Worm (Caenorhabditis elegans) whole organism, L4 larva: ENCODE measurements around the gene H40L08.8.

ENCODE experiments used
- D1046.2 ChIP-seq: fragments of 200-800 bp; sonication (Bioruptor generic); IDR thresholded peaks from 2 replicates; pipeline ENCODE4 v1.3.6; 2022; ENCODE audit warnings: missing genetic modification characterization, missing compliant biosample characterization
- F26F4.8 ChIP-seq: fragments of 200-800 bp; sonication (Bioruptor generic); conservative IDR thresholded peaks from 2 replicates; pipeline ENCODE4 v1.3.6; 2022; ENCODE audit warnings: missing genetic modification characterization, missing compliant biosample characterization
- Y5F2A.4 ChIP-seq: fragments of 200-800 bp; sonication (Bioruptor generic); optimal IDR thresholded peaks from 2 replicates; lab custom pipeline; 2018; ENCODE audit warnings: mild to moderate bottlenecking, missing genetic modification characterization, missing compliant biosample characterization
- aly-2 ChIP-seq: sonication (generic microtip); optimal IDR thresholded peaks from 2 replicates; lab custom pipeline; 2018; ENCODE audit warnings: missing biosample characterization, missing genetic modification characterization
- ceh-28 ChIP-seq: fragments of 150-350 bp; optimal IDR thresholded peaks from 2 replicates; lab custom pipeline; 2014; ENCODE audit warnings: missing biosample characterization, missing genetic modification reagents, missing genetic modification characterization
- ceh-62 ChIP-seq: sonication (generic microtip); optimal IDR thresholded peaks from 2 replicates; lab custom pipeline; 2017; ENCODE audit warnings: missing biosample characterization, missing genetic modification characterization
- ceh-82 ChIP-seq: sonication (generic microtip); optimal IDR thresholded peaks from 2 replicates; lab custom pipeline; 2017; ENCODE audit warnings: missing biosample characterization, missing genetic modification characterization
- ctbp-1 ChIP-seq: fragments of 200-800 bp; sonication (Bioruptor generic); IDR thresholded peaks from 2 replicates; pipeline ENCODE4 v1.3.6; 2022; ENCODE audit warnings: missing genetic modification reagents, missing genetic modification characterization, missing compliant biosample characterization
- dmd-6 ChIP-seq: fragments of 200-800 bp; sonication (Bioruptor generic); IDR thresholded peaks from 2 replicates; pipeline ENCODE4 v1.3.6; 2022; ENCODE audit warnings: missing genetic modification reagents, missing genetic modification characterization, missing compliant biosample characterization
- dve-1 ChIP-seq: sonication (generic microtip); optimal IDR thresholded peaks from 2 replicates; lab custom pipeline; 2017; ENCODE audit warnings: antibody characterized with exemption, mild to moderate bottlenecking, missing genetic modification characterization, missing compliant biosample characterization; ENCODE audit not compliant: insufficient read depth
- egl-27 ChIP-seq: sonication (generic microtip); optimal IDR thresholded peaks from 3 replicates; lab custom pipeline; 2017; ENCODE audit warnings: missing biosample characterization, missing genetic modification reagents, missing genetic modification characterization
- egl-43 ChIP-seq: fragments of 200-800 bp; sonication (Bioruptor generic); IDR thresholded peaks from 2 replicates; pipeline ENCODE4 v1.3.6; 2022; ENCODE audit warnings: missing genetic modification reagents, missing genetic modification characterization, missing compliant biosample characterization
- hif-1 ChIP-seq, 2 experiments: sonication (generic microtip); optimal IDR thresholded peaks; 2 replicates each; lab custom pipeline; 2016 to 2017; ENCODE audit warnings: missing compliant biosample characterization in 2 of 2, missing genetic modification characterization in 2 of 2, missing genetic modification reagents in 2 of 2, missing genotype in 2 of 2, mild to moderate bottlenecking in 1 of 2
- lin-1 ChIP-seq: fragments of 200-800 bp; sonication (Bioruptor generic); IDR thresholded peaks from 2 replicates; pipeline ENCODE4 v1.3.6; 2022; ENCODE audit warnings: missing genetic modification reagents, missing genetic modification characterization, missing compliant biosample characterization
- mes-2 ChIP-seq: sonication (generic microtip); optimal IDR thresholded peaks from 2 replicates; lab custom pipeline; 2016; ENCODE audit warnings: missing genotype, mild to moderate bottlenecking, missing genetic modification characterization, missing compliant biosample characterization; ENCODE audit not compliant: poor library complexity, severe bottlenecking
- nhr-237 ChIP-seq: sonication (generic microtip); optimal IDR thresholded peaks from 2 replicates; lab custom pipeline; 2017; ENCODE audit warnings: missing biosample characterization, missing genetic modification characterization
- nhr-25 ChIP-seq: sonication (generic microtip); optimal IDR thresholded peaks from 2 replicates; lab custom pipeline; 2017; ENCODE audit warnings: missing genetic modification characterization, mild to moderate bottlenecking, missing compliant biosample characterization, antibody characterized with exemption, moderate library complexity, borderline replicate concordance; ENCODE audit not compliant: insufficient read depth
- nhr-48 ChIP-seq: sonication (generic microtip); optimal IDR thresholded peaks from 2 replicates; lab custom pipeline; 2016; ENCODE audit warnings: mild to moderate bottlenecking, missing genetic modification characterization, missing compliant biosample characterization
- nhr-76 ChIP-seq: fragments of 150-350 bp; optimal IDR thresholded peaks from 2 replicates; lab custom pipeline; 2014; ENCODE audit warnings: missing biosample characterization, missing genetic modification characterization
- pha-4 ChIP-seq, 2 experiments: fragments of 150-350 bp in 1 of 2; fragments of 200-800 bp in 1 of 2; sonication (Bioruptor generic) in 1 of 2; IDR thresholded peaks in 1 of 2; optimal IDR thresholded peaks in 1 of 2; 2 replicates each; pipeline versions ENCODE4 v1.3.6 to Lab custom; 2014 to 2022; ENCODE audit warnings: missing genetic modification characterization in 2 of 2, missing genetic modification reagents in 2 of 2, missing biosample characterization in 1 of 2, missing compliant biosample characterization in 1 of 2
- pqm-1 ChIP-seq: sonication (generic microtip); optimal IDR thresholded peaks from 2 replicates; lab custom pipeline; 2017; ENCODE audit warnings: missing biosample characterization, missing genetic modification characterization
- saeg-2 ChIP-seq: fragments of 200-800 bp; sonication (Bioruptor generic); IDR thresholded peaks from 2 replicates; pipeline ENCODE4 v1.3.6; 2022; ENCODE audit warnings: missing genetic modification reagents, missing genetic modification characterization, missing compliant biosample characterization
- sdz-12 ChIP-seq: fragments of 200-800 bp; sonication (Bioruptor generic); optimal IDR thresholded peaks from 2 replicates; lab custom pipeline; 2018; ENCODE audit warnings: mild to moderate bottlenecking, missing genetic modification characterization, missing compliant biosample characterization
- unc-62 ChIP-seq, 3 experiments: fragments of 150-350 bp in 1 of 3; sonication (generic microtip); optimal IDR thresholded peaks in 2 of 3; peaks in 1 of 3; 1 replicate in 1 of 3; 2 replicates in 2 of 3; lab custom pipeline; 2014 to 2017; ENCODE audit warnings: missing biosample characterization in 3 of 3, missing genetic modification characterization in 3 of 3, missing genetic modification reagents in 3 of 3, missing genotype in 1 of 3
- zag-1 ChIP-seq: fragments of 150-350 bp; optimal IDR thresholded peaks from 2 replicates; lab custom pipeline; 2014; ENCODE audit warnings: missing biosample characterization, missing genetic modification characterization
- ztf-11 ChIP-seq: fragments of 150-350 bp; optimal IDR thresholded peaks from 2 replicates; lab custom pipeline; 2014; ENCODE audit warnings: missing biosample characterization, missing genetic modification characterization

H40L08.8 gene

DNA sequence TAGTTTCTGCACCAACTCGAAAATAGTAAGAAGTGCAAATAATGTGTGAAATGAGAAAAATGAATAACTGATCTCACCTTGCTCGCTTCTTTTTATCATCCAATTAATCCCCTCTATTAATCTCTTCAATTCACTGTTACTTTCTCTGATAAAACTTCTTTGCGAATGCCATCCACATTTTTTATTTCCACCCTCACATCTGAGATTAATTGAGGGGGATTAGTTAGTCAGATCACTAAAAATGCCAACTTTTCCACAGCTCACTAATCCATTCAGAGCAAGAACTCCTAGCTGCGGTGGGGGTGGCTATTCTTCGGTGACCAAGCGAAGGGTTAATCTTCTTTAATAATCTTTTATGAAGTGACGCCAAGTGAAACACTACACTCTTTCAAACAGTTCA lies 42.6 kb downstream of the H40L08.8 start, which contains the start of gene dsc-1:
dsc-1 (minus strand) TSS at position 46 of the 400 bp plus-strand sequence.
- no peak for TF ChIP-seq zag-1 (tag; lab: Kevin White, UChicago)
- TF ChIP-seq mes-2 (tag; lab: Kevin White, UChicago), result no peak
- TF ChIP-seq ceh-62 (tag; lab: Kevin White, UChicago), result no peak
- TF ChIP-seq aly-2 (tag; lab: Kevin White, UChicago), result no peak
- TF ChIP-seq hif-1 (tag; optimal IDR thresholded peaks at IDR 0.05; lab: Kevin White, UChicago), result no peak
- TF ChIP-seq nhr-76, result no peak
- no peak for TF ChIP-seq nhr-237 (tag; lab: Kevin White, UChicago)
- TF ChIP-seq saeg-2, result no peak
- no peak for TF ChIP-seq nhr-48 (tag; lab: Kevin White, UChicago)
- TF ChIP-seq F26F4.8, result no peak

DNA sequence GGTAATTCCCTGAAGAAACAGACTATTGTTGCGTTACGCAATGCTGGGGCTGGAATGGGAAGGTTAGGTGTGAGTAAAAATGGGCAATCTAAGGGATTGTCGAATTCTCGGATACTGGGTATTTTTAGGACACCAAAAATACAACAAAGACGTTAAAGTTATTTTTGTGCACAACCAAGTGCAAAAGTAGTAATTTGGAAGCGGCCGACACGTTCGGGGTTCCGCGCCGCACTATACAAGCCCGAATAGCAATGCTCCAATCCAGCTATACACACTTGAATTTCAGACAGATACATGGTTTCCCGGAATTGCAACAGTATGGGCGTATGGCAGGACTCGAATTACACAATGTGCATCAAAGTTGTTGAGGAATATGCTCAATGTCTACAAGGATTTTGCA lies 49.4 kb downstream of the H40L08.8 start:
- no peak for TF ChIP-seq D1046.2 (GFP tag; lab: Robert Waterston, UW)
- TF ChIP-seq dmd-6 (GFP tag; lab: Robert Waterston, UW), result no peak
- no peak for TF ChIP-seq nhr-25 (tag; lab: Kevin White, UChicago)
- no peak for TF ChIP-seq dve-1 (tag; lab: Kevin White, UChicago)
- no peak for TF ChIP-seq Y5F2A.4 (GFP tag; lab: Kevin White, UChicago)
- TF ChIP-seq ctbp-1 (GFP tag; lab: Robert Waterston, UW), result no peak
- TF ChIP-seq lin-1 (GFP tag; lab: Robert Waterston, UW), result no peak
- TF ChIP-seq ceh-82 (tag; lab: Kevin White, UChicago), result no peak
- TF ChIP-seq egl-27 (tag; lab: Kevin White, UChicago), result no peak
- TF ChIP-seq pha-4 (GFP tag; IDR thresholded peaks at IDR 0.05; lab: Robert Waterston, UW), result no peak
- no peak for TF ChIP-seq pha-4 (tag; optimal IDR thresholded peaks at IDR 0.05; lab: Kevin White, UChicago)
- no peak for TF ChIP-seq ceh-28 (tag; lab: Kevin White, UChicago)
- TF ChIP-seq ztf-11 (tag; lab: Kevin White, UChicago), result no peak
- no peak for TF ChIP-seq unc-62 (GFP tag; optimal IDR thresholded peaks at IDR 0.05 in 1 of 2; lab: Kevin White, UChicago)
- no peak for TF ChIP-seq unc-62 (tag; optimal IDR thresholded peaks at IDR 0.05; lab: Kevin White, UChicago)
- TF ChIP-seq pqm-1, result no peak
- TF ChIP-seq sdz-12 (GFP tag; lab: Kevin White, UChicago), result no peak
- no peak for TF ChIP-seq egl-43 (GFP tag; lab: Robert Waterston, UW)
- TF ChIP-seq, all 104 proteins: peak for 0
